Fruit fly (Drosophila melanogaster): ENCODE results near the gene kar.

The kar gene

DNA sequence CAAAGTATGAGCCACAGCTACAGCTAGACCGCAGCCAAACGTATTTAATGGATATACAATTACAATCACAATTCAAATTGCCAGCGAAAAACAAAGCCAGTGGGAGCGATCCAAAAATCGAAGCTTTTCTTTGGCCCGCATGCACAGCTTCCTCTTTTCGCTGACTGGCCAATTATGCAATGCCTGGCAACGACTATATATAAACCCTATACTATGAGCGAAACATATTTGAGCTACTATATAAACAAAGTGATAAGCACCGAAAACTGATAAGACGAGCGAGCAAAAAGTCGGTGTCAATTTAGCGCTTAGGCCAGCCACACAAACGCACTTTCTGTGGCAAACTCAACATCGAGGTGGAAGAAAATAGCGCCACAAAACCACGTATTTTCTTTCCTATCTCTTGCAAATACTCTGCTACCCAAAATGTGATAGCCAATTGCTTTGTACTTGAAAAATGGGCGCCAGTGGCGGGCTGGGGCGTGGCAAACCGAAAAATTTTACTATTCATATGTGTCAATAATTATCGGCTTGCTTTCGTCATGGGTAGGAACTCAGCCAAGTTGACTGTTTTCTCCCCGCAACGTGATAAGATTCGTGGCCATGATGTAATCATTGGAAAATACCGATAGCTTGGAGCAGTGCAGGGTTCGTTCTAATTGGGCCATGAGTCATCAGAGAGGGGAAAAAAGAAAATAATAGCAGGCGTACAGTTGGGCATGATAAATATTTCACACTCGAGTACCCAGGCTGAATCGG lies 10.6 kb upstream of the kar start:
- TF ChIP-seq tj (GFP tag; optimal IDR thresholded peaks at IDR 0.05) (peak; percentile 39), Clk (GFP tag; optimal IDR thresholded peaks at IDR 0.05) (no peak), pad (GFP tag; optimal IDR thresholded peaks at IDR 0.05) (no peak), CG33017 (tag; optimal IDR thresholded peaks at IDR 0.05) (no peak), CG7045 (GFP tag; optimal IDR thresholded peaks at IDR 0.05) (no peak)

DNA sequence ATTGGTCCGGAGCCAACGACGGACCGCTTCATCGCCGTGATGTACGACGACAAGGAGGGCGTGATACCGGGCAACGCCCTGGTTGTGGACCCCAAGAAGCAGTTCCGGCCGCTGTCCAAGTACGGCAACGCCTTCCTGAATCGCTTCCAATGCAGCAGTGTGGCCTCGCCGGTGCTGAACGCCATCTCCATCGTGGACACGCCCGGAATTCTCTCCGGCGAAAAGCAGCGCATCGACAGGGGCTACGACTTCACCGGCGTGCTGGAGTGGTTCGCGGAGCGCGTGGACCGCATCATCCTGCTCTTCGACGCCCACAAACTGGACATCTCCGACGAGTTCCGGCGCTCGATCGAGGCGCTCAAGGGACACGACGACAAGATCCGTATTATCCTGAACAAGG lies 9.2 kb upstream of the kar start:
- TF ChIP-seq Hr96 (GFP tag; optimal IDR thresholded peaks at IDR 0.05) (no peak), ovo (GFP tag; optimal IDR thresholded peaks at IDR 0.05) (no peak), toe (GFP tag; optimal IDR thresholded peaks at IDR 0.05) (no peak), tj (GFP tag; optimal IDR thresholded peaks at IDR 0.05) (no peak), CG7101 (tag; optimal IDR thresholded peaks at IDR 0.05) (no peak), cic (GFP tag; optimal IDR thresholded peaks at IDR 0.05) (no peak), pad (GFP tag; optimal IDR thresholded peaks at IDR 0.05) (no peak), CG33017 (tag; optimal IDR thresholded peaks at IDR 0.05) (no peak), CG14711 (tag; optimal IDR thresholded peaks at IDR 0.05) (no peak), CG7045 (GFP tag; optimal IDR thresholded peaks at IDR 0.05) (no peak), Mnt (GFP tag; optimal IDR thresholded peaks at IDR 0.05) (no peak), CG1620 (GFP tag; optimal IDR thresholded peaks at IDR 0.05) (no peak), bab1 (GFP tag; optimal IDR thresholded peaks at IDR 0.05) (no peak), CG5204 (GFP tag; optimal IDR thresholded peaks at IDR 0.05) (no peak), cnc (optimal IDR thresholded peaks at IDR 0.05) (no peak), Clk (GFP tag; optimal IDR thresholded peaks at IDR 0.05) (no peak), Crg-1 (GFP tag; optimal IDR thresholded peaks at IDR 0.05) (no peak), CG11617 (GFP tag; optimal IDR thresholded peaks at IDR 0.05) (no peak)

DNA sequence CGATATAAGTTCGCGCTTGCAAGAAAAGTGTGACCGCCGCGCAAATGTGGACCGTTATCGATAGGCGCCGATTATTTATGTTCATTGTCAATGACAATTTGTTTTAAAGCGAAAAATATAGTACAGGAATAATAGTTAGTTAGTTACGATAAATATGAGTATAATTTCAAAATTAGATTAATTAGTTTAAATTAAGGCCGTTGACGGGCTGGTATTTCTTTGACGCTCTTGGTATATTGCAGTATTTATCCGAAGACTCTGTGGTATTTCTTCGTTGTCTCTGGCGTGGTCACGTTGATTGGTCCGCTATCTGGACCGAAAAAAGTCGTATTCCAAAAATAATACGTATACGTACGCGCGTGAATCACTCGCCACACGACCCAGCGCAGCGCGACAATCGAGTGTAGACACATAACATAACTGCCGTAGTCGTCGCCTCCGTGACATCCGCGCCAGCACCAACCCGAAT lies 8.4 kb upstream of the kar start:
- TF ChIP-seq pad (GFP tag; optimal IDR thresholded peaks at IDR 0.05) (no peak), Mnt (GFP tag; optimal IDR thresholded peaks at IDR 0.05) (peak; percentile 56), tj (GFP tag; optimal IDR thresholded peaks at IDR 0.05) (no peak), ovo (GFP tag; optimal IDR thresholded peaks at IDR 0.05) (no peak), Crg-1 (GFP tag; optimal IDR thresholded peaks at IDR 0.05) (no peak), cnc (optimal IDR thresholded peaks at IDR 0.05) (no peak), CG7045 (GFP tag; optimal IDR thresholded peaks at IDR 0.05) (no peak), Hr96 (GFP tag; optimal IDR thresholded peaks at IDR 0.05) (no peak), bab1 (GFP tag; optimal IDR thresholded peaks at IDR 0.05) (peak; percentile 33), CG14711 (tag; optimal IDR thresholded peaks at IDR 0.05) (no peak), Clk (GFP tag; optimal IDR thresholded peaks at IDR 0.05) (no peak), kay (GFP tag; ENCODE audit: borderline replicate concordance) (peak; percentile 39), CG7101 (tag; optimal IDR thresholded peaks at IDR 0.05) (no peak), cic (GFP tag; optimal IDR thresholded peaks at IDR 0.05) (peak; percentile 37), CG33017 (tag; optimal IDR thresholded peaks at IDR 0.05) (no peak)

DNA sequence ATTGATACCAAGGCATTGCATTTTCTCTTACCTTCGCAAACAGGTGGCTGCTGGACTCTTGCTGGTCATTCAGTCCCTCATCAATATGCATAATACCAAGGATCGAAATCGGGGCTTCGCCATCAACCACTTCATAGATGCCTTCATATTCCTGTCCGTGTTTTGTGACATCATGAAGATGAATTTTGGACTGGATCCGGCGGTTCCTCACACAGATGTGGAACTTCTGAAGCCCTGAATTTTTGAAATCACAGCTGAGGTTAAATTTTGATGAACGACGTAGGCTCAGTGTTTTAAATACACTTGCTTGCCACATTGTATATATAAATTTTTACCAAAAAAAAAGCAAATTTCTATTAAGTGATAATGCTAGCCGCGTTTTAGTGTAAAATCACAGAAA lies 7.9 kb upstream of the kar start, which contains the start of gene Past1:
Gene Past1, plus strand, starts transcription at position 301 of the 400 bp plus-strand sequence.
- TF ChIP-seq CG33017 (tag; optimal IDR thresholded peaks at IDR 0.05), result no peak
- TF ChIP-seq cic (GFP tag; optimal IDR thresholded peaks at IDR 0.05), result no peak
- TF ChIP-seq cnc (optimal IDR thresholded peaks at IDR 0.05), result no peak
- no peak for TF ChIP-seq CG14711 (tag; optimal IDR thresholded peaks at IDR 0.05)
- no peak for TF ChIP-seq CG11617 (GFP tag; optimal IDR thresholded peaks at IDR 0.05)
- TF ChIP-seq toe (GFP tag; optimal IDR thresholded peaks at IDR 0.05), result no peak
- TF ChIP-seq pad (GFP tag; optimal IDR thresholded peaks at IDR 0.05), result no peak
- no peak for TF ChIP-seq tj (GFP tag; optimal IDR thresholded peaks at IDR 0.05)
- no peak for TF ChIP-seq CG5204 (GFP tag; optimal IDR thresholded peaks at IDR 0.05)
- TF ChIP-seq bab1 (GFP tag; optimal IDR thresholded peaks at IDR 0.05), result no peak
- TF ChIP-seq CG7101 (tag; optimal IDR thresholded peaks at IDR 0.05), result no peak
- no peak for TF ChIP-seq Crg-1 (GFP tag; optimal IDR thresholded peaks at IDR 0.05)
- TF ChIP-seq CG1620 (GFP tag; optimal IDR thresholded peaks at IDR 0.05), result no peak
- no peak for TF ChIP-seq CG12768 (GFP tag; optimal IDR thresholded peaks at IDR 0.05)
- no peak for TF ChIP-seq ovo (GFP tag; optimal IDR thresholded peaks at IDR 0.05)
- TF ChIP-seq Clk (GFP tag; optimal IDR thresholded peaks at IDR 0.05), result no peak
- no peak for TF ChIP-seq CG7045 (GFP tag; optimal IDR thresholded peaks at IDR 0.05)
- no peak for TF ChIP-seq Mnt (GFP tag; optimal IDR thresholded peaks at IDR 0.05)
- no peak for TF ChIP-seq kay (GFP tag; ENCODE audit: borderline replicate concordance)

DNA sequence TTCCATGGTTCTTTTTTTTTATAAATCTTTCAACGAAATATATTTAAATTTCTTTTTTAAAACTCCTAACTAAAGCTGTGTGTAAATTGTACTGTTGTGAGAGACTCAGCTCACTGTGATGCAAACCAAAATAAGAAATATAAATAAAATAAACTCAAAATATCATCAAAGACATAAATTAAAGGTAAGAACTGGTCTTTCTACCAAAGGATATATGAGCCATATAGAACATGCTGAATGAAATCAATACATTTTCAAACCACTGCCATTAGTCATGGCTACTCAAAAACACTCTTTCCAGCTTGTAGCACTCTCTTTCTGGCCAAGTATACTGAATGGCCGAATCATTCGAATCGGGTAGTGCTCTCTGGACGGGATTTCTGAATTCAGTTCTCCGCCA lies 5.6 kb upstream of the kar start, which contains the start of the genes CG14391 and NijC:
Gene CG14391, minus strand, starts transcription at position 101 of the 400 bp plus-strand sequence.
Gene NijC, plus strand, starts transcription at position 388 of the 400 bp plus-strand sequence.
- TF ChIP-seq CG11617 (GFP tag; optimal IDR thresholded peaks at IDR 0.05) (no peak), CG5204 (GFP tag; optimal IDR thresholded peaks at IDR 0.05) (no peak), Clk (GFP tag; optimal IDR thresholded peaks at IDR 0.05) (no peak), ovo (GFP tag; optimal IDR thresholded peaks at IDR 0.05) (no peak), bab1 (GFP tag; optimal IDR thresholded peaks at IDR 0.05) (no peak), Hr96 (GFP tag; optimal IDR thresholded peaks at IDR 0.05) (no peak), kay (GFP tag; ENCODE audit: borderline replicate concordance) (peak; percentile 79), cic (GFP tag; optimal IDR thresholded peaks at IDR 0.05) (no peak)

DNA sequence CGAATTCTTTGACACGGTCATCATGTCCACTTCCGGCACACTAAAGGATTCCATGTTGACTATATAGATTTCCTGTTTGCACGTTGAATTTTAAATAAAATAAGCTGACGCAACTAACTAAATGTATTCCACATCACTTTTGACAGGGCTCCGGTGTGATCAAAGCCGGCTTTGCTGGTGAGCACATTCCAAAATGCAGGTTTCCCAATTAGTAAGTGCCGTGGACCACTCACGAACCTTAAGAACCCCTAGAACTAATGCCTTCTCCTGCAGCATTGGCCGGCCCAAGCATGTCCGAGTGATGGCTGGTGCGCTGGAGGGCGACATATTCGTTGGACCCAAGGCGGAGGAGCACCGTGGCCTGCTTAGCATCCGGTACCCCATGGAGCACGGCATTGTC lies 3.3 kb upstream of the kar start, which contains the start of gene CG31347:
Gene CG31347, minus strand, starts transcription at position 101 of the 400 bp plus-strand sequence.
- TF ChIP-seq CG5204 (GFP tag; optimal IDR thresholded peaks at IDR 0.05) (no peak), CG7101 (tag; optimal IDR thresholded peaks at IDR 0.05) (no peak), Crg-1 (GFP tag; optimal IDR thresholded peaks at IDR 0.05) (no peak), Hr96 (GFP tag; optimal IDR thresholded peaks at IDR 0.05) (no peak), CG11617 (GFP tag; optimal IDR thresholded peaks at IDR 0.05) (no peak), CG7045 (GFP tag; optimal IDR thresholded peaks at IDR 0.05) (no peak), toe (GFP tag; optimal IDR thresholded peaks at IDR 0.05) (no peak), CG14711 (tag; optimal IDR thresholded peaks at IDR 0.05) (no peak), CG1620 (GFP tag; optimal IDR thresholded peaks at IDR 0.05) (no peak), cic (GFP tag; optimal IDR thresholded peaks at IDR 0.05) (no peak), bab1 (GFP tag; optimal IDR thresholded peaks at IDR 0.05) (no peak)
